Worm (Caenorhabditis elegans) whole organism, L3 larva: ENCODE results near the gene Y25C1A.2.
"Not testable (repeated sequence)": the region's sequence is repeated elsewhere in the genome, so short reads cannot be mapped to it uniquely, and the experiment has no call there.

ENCODE experiments used
- aly-2 ChIP-seq: fragments of 150-350 bp; optimal IDR thresholded peaks from 2 replicates; lab custom pipeline; 2014; ENCODE audit warnings: missing biosample characterization, missing genetic modification characterization
- ama-1 ChIP-seq: fragments of 150-350 bp; optimal IDR thresholded peaks from 2 replicates; lab custom pipeline; 2018
- ceh-9 ChIP-seq: sonication (generic microtip); optimal IDR thresholded peaks from 2 replicates; lab custom pipeline; 2018; ENCODE audit warnings: missing biosample characterization, missing genetic modification characterization
- daf-12 ChIP-seq: fragments of 150-350 bp; optimal IDR thresholded peaks from 2 replicates; lab custom pipeline; 2014; ENCODE audit warnings: missing biosample characterization, missing genetic modification reagents, missing genetic modification characterization
- elt-1 ChIP-seq: fragments of 150-350 bp; optimal IDR thresholded peaks from 2 replicates; lab custom pipeline; 2014; ENCODE audit warnings: missing biosample characterization, missing genetic modification characterization
- elt-2 ChIP-seq: sonication (generic microtip); optimal IDR thresholded peaks from 2 replicates; lab custom pipeline; 2016; ENCODE audit warnings: missing genetic modification reagents, mild to moderate bottlenecking, missing genetic modification characterization, missing compliant biosample characterization
- elt-3 ChIP-seq, 3 experiments: fragments of 150-350 bp in 1 of 3; sonication (generic microtip) in 2 of 3; optimal IDR thresholded peaks; 2 replicates in 2 of 3; 4 replicates in 1 of 3; lab custom pipeline; 2014 to 2017; ENCODE audit warnings: missing biosample characterization in 3 of 3, missing genetic modification characterization in 3 of 3
- fkh-2 ChIP-seq: fragments of 150-350 bp; optimal IDR thresholded peaks from 2 replicates; lab custom pipeline; 2014; ENCODE audit warnings: missing biosample characterization, missing genetic modification reagents, missing genetic modification characterization
- jun-1 ChIP-seq: fragments of 150-350 bp; optimal IDR thresholded peaks from 2 replicates; lab custom pipeline; 2014; ENCODE audit warnings: missing biosample characterization, missing genetic modification reagents, missing genetic modification characterization
- lin-15B ChIP-seq: fragments of 150-350 bp; optimal IDR thresholded peaks from 2 replicates; lab custom pipeline; 2014; ENCODE audit warnings: missing biosample characterization, missing genetic modification characterization
- mdl-1 ChIP-seq: fragments of 150-350 bp; optimal IDR thresholded peaks from 2 replicates; lab custom pipeline; 2014; ENCODE audit warnings: missing biosample characterization, missing genetic modification characterization
- nfya-1 ChIP-seq: sonication (generic microtip); optimal IDR thresholded peaks from 2 replicates; lab custom pipeline; 2017; ENCODE audit warnings: missing genetic modification characterization, mild to moderate bottlenecking, missing compliant biosample characterization, antibody characterized with exemption, moderate library complexity; ENCODE audit not compliant: insufficient read depth
- nhr-11 ChIP-seq: fragments of 150-350 bp; optimal IDR thresholded peaks from 2 replicates; lab custom pipeline; 2014; ENCODE audit warnings: missing biosample characterization, missing genetic modification characterization
- nhr-12 ChIP-seq: fragments of 150-350 bp; optimal IDR thresholded peaks from 2 replicates; lab custom pipeline; 2014; ENCODE audit warnings: missing biosample characterization, missing genetic modification characterization
- nhr-23 ChIP-seq: fragments of 150-350 bp; optimal IDR thresholded peaks from 2 replicates; lab custom pipeline; 2014; ENCODE audit warnings: missing biosample characterization, missing genetic modification reagents, missing genetic modification characterization
- nhr-237 ChIP-seq: fragments of 150-350 bp; optimal IDR thresholded peaks from 2 replicates; lab custom pipeline; 2014; ENCODE audit warnings: missing biosample characterization, missing genetic modification characterization
- nhr-25 ChIP-seq: sonication (generic microtip); optimal IDR thresholded peaks from 2 replicates; lab custom pipeline; 2017; ENCODE audit warnings: missing biosample characterization, missing genetic modification characterization
- nhr-28 ChIP-seq: fragments of 150-350 bp; optimal IDR thresholded peaks from 2 replicates; lab custom pipeline; 2014; ENCODE audit warnings: missing biosample characterization, missing genetic modification characterization
- nhr-43 ChIP-seq: sonication (generic microtip); optimal IDR thresholded peaks from 2 replicates; lab custom pipeline; 2016; ENCODE audit warnings: mild to moderate bottlenecking, missing genetic modification characterization, missing compliant biosample characterization; ENCODE audit not compliant: poor library complexity, severe bottlenecking
- nhr-76 ChIP-seq: fragments of 150-350 bp; sonication (generic microtip); optimal IDR thresholded peaks from 5 replicates; lab custom pipeline; 2014; ENCODE audit warnings: missing biosample characterization, missing genetic modification characterization
- pha-4 ChIP-seq: fragments of 150-350 bp; optimal IDR thresholded peaks from 2 replicates; lab custom pipeline; 2014; ENCODE audit warnings: missing biosample characterization, missing genetic modification reagents, missing genetic modification characterization
- skn-1 ChIP-seq: fragments of 150-350 bp; optimal IDR thresholded peaks from 2 replicates; lab custom pipeline; 2014; ENCODE audit warnings: missing biosample characterization, missing genetic modification characterization
- snpc-4 ChIP-seq: fragments of 150-350 bp; optimal IDR thresholded peaks from 2 replicates; lab custom pipeline; 2014; ENCODE audit warnings: missing biosample characterization, missing genetic modification characterization
- unc-39 ChIP-seq: sonication (generic microtip); optimal IDR thresholded peaks from 4 replicates; lab custom pipeline; 2017; ENCODE audit warnings: missing biosample characterization, missing genetic modification characterization
- unc-62 ChIP-seq: fragments of 150-350 bp; sonication (generic microtip); optimal IDR thresholded peaks from 4 replicates; lab custom pipeline; 2014; ENCODE audit warnings: missing biosample characterization, missing genetic modification reagents, missing genetic modification characterization
- zag-1 ChIP-seq: fragments of 150-350 bp; optimal IDR thresholded peaks from 2 replicates; lab custom pipeline; 2014; ENCODE audit warnings: missing biosample characterization, missing genetic modification characterization
- ztf-11 ChIP-seq: fragments of 150-350 bp; optimal IDR thresholded peaks from 2 replicates; lab custom pipeline; 2014; ENCODE audit warnings: missing biosample characterization, missing genetic modification characterization
- ztf-4 ChIP-seq: fragments of 150-350 bp; optimal IDR thresholded peaks from 2 replicates; lab custom pipeline; 2014; ENCODE audit warnings: missing biosample characterization, missing genetic modification characterization

The Y25C1A.2 gene

ce11 chrII:3126341-3126740 is 13.9 kb downstream of the Y25C1A.2 start, which contains the start of gene ins-19:
Gene ins-19 (minus strand): TSS chrII:3126441.
- TF ChIP-seq daf-12 (tag; lab: Kevin White, UChicago) = no peak
- no peak for TF ChIP-seq elt-1 (tag; lab: Kevin White, UChicago)
- no peak for TF ChIP-seq mdl-1 (tag; lab: Kevin White, UChicago)
- TF ChIP-seq skn-1 (tag; lab: Kevin White, UChicago) = no peak
- no peak for TF ChIP-seq aly-2 (tag; lab: Kevin White, UChicago)
- no peak for TF ChIP-seq ceh-9 (tag; lab: Kevin White, UChicago)
- no peak for TF ChIP-seq jun-1
- no peak for TF ChIP-seq unc-62 (GFP tag; lab: Kevin White, UChicago)
- TF ChIP-seq zag-1 = no peak
- no peak for TF ChIP-seq ztf-4 (tag; lab: Kevin White, UChicago)
- no peak for TF ChIP-seq nhr-11 (tag; lab: Kevin White, UChicago)
- no peak for TF ChIP-seq snpc-4 (tag; lab: Kevin White, UChicago)
- no peak for TF ChIP-seq ama-1
- TF ChIP-seq fkh-2 = no peak
- no peak for TF ChIP-seq nhr-237 (tag; lab: Kevin White, UChicago)
- no peak for TF ChIP-seq nfya-1 (tag; lab: Kevin White, UChicago)

- not testable (repeated sequence) for TF ChIP-seq nhr-11 (tag; lab: Kevin White, UChicago); nhr-25 (tag; lab: Kevin White, UChicago); elt-3 (tag; optimal IDR thresholded peaks at IDR 0.05; lab: Kevin White, UChicago)
Measured at ce11 chrII:3126741-3127140, 14.3 kb downstream of the Y25C1A.2 start, which contains the start of gene ins-31. Gene ins-31 (plus strand): TSS chrII:3127041.

ce11 chrII:3129007-3129406 is 16.6 kb downstream of the Y25C1A.2 start, which contains the start of gene chil-24:
Gene chil-24 (plus strand): TSS chrII:3129162.
- TF ChIP-seq nhr-76 (tag; lab: Kevin White, UChicago) = no peak
- peak; percentile 53 for TF ChIP-seq pha-4 (tag; lab: Kevin White, UChicago)
- no peak for TF ChIP-seq ztf-4 (tag; lab: Kevin White, UChicago)
- peak; percentile 28 for TF ChIP-seq nhr-25 (tag; lab: Kevin White, UChicago)
- no peak for TF ChIP-seq nhr-11 (tag; lab: Kevin White, UChicago)
- no peak for TF ChIP-seq nhr-28 (tag; lab: Kevin White, UChicago)
- no peak for TF ChIP-seq ceh-9 (tag; lab: Kevin White, UChicago)
- peak; percentile 22 for TF ChIP-seq nhr-23 (tag; lab: Kevin White, UChicago)
- no peak for TF ChIP-seq nhr-12 (tag; lab: Kevin White, UChicago)
- TF ChIP-seq, all 47 proteins: peak for 3

- no peak for TF ChIP-seq nhr-28 (tag; lab: Kevin White, UChicago)
- TF ChIP-seq ama-1 = no peak
- TF ChIP-seq lin-15B (tag; lab: Kevin White, UChicago) = no peak
- TF ChIP-seq, all 47 proteins: peak for 0
Measured at ce11 chrII:3135293-3135692, 22.9 kb downstream of the Y25C1A.2 start.

ce11 chrII:3137804-3138203 is 25.4 kb downstream of the Y25C1A.2 start, which contains the start of gene sri-54:
Gene sri-54 (minus strand): TSS chrII:3137904.
- no peak for TF ChIP-seq unc-39 (tag; lab: Kevin White, UChicago)
- no peak for TF ChIP-seq ztf-11 (tag; lab: Kevin White, UChicago)
- no peak for TF ChIP-seq elt-2 (tag; lab: Kevin White, UChicago)
- no peak for TF ChIP-seq jun-1
- no peak for TF ChIP-seq daf-12 (tag; lab: Kevin White, UChicago)

- not testable (repeated sequence) for TF ChIP-seq pha-4 (tag; lab: Kevin White, UChicago); unc-62 (GFP tag; lab: Kevin White, UChicago); nhr-43 (tag; lab: Kevin White, UChicago)
- TF ChIP-seq, all 47 proteins: peak for 0; not testable (repeated sequence) for 47
Measured at ce11 chrII:3142855-3143254, 30.4 kb downstream of the Y25C1A.2 start, which contains the start of gene sri-42. Gene sri-42 (minus strand): TSS chrII:3142955.

ce11 chrII:3144552-3144951 is 32.1 kb downstream of the Y25C1A.2 start, which contains the start of gene sri-43:
Gene sri-43 (minus strand): TSS chrII:3144652.
- not testable (repeated sequence) for TF ChIP-seq nhr-28 (tag; lab: Kevin White, UChicago); ama-1; zag-1
